Fruit fly (Drosophila melanogaster): ENCODE results near the gene MED27.

The MED27 gene

dm6 chr3R:5691042-5691441 is 36.1 kb downstream of the MED27 start:
- TF ChIP-seq noc (tag; optimal IDR thresholded peaks at IDR 0.05), result no peak

- no peak for TF ChIP-seq noc (tag; optimal IDR thresholded peaks at IDR 0.05)
These were observed 38.2 kb downstream of the MED27 start, which contains the start of gene CG2104 for dm6 chr3R:5693186-5693585. Gene CG2104, minus strand, starts transcription at chr3R:5693286.

- TF ChIP-seq noc (tag; optimal IDR thresholded peaks at IDR 0.05), result no peak
These were observed 39.5 kb downstream of the MED27 start for dm6 chr3R:5694461-5694860.

dm6 chr3R:5696384-5696783 is 41.4 kb downstream of the MED27 start:
- no peak for TF ChIP-seq noc (tag; optimal IDR thresholded peaks at IDR 0.05)

- no peak for TF ChIP-seq noc (tag; optimal IDR thresholded peaks at IDR 0.05)
These were observed 46.2 kb downstream of the MED27 start for dm6 chr3R:5701104-5701503.

- TF ChIP-seq noc (tag; optimal IDR thresholded peaks at IDR 0.05), result no peak
These were observed 50.0 kb downstream of the MED27 start for dm6 chr3R:5704982-5705381.

- TF ChIP-seq noc (tag; optimal IDR thresholded peaks at IDR 0.05), result peak; percentile 88
These were observed 50.6 kb downstream of the MED27 start for dm6 chr3R:5705469-5706067.
